Worm (Caenorhabditis elegans): ENCODE measurements around the gene C14E2.1.

DNA sequence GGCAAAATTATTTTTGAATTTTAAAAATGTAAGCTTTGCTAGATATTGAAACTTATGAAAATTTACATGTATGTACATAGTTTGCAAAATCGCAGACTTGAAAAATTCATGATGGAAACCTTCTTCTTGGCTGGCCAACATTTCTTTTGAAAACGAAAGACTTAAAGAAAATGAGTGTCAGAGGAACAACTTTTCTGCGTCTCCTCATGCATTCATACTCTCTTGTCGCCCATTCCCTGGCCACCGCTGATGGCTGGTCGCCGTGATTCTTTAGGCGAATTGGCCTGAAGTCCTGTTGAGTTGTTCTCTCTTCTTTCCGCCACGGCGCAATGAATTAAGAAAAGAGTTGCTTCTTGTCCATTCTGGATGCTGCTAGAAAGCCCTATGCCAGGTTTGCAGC is 30.2 kb upstream of the C14E2.1 start:
- TF ChIP-seq ceh-91 (GFP tag; IDR thresholded peaks at IDR 0.05), result no peak
- TF ChIP-seq sdz-38 (tag; optimal IDR thresholded peaks at IDR 0.05), result no peak
- no peak for TF ChIP-seq egl-18 (GFP tag; IDR thresholded peaks at IDR 0.05)
- no peak for TF ChIP-seq B0019.2 (GFP tag; conservative IDR thresholded peaks at IDR 0.05)
- TF ChIP-seq dpl-1 (GFP tag; optimal IDR thresholded peaks at IDR 0.05), result no peak
- no peak for TF ChIP-seq nhr-80 (tag; optimal IDR thresholded peaks at IDR 0.05)
- no peak for TF ChIP-seq K12H6.12 (tag; optimal IDR thresholded peaks at IDR 0.05)
- TF ChIP-seq egrh-3 (GFP tag; IDR thresholded peaks at IDR 0.05), result no peak
- no peak for TF ChIP-seq nhr-179 (tag; optimal IDR thresholded peaks at IDR 0.05)
- TF ChIP-seq hrde-1 (tag; optimal IDR thresholded peaks at IDR 0.05; ENCODE audit: borderline replicate concordance), result no peak
- no peak for TF ChIP-seq snpc-3.4 (tag; optimal IDR thresholded peaks at IDR 0.05)
